Worm (Caenorhabditis elegans) whole organism, L2 larva: ENCODE measurements around the gene F44E5.2.

Experiments
- C34F6.9 ChIP-seq: fragments of 150-350 bp; optimal IDR thresholded peaks from 2 replicates; lab custom pipeline; 2014; ENCODE audit warnings: missing biosample characterization, missing genetic modification characterization
- F13H6.1 ChIP-seq: sonication (generic microtip); optimal IDR thresholded peaks from 2 replicates; lab custom pipeline; 2016; ENCODE audit warnings: missing genetic modification characterization, missing compliant biosample characterization
- R02D3.7 ChIP-seq: fragments of 150-350 bp; optimal IDR thresholded peaks from 2 replicates; lab custom pipeline; 2014; ENCODE audit warnings: missing biosample characterization, missing genetic modification characterization
- Y55F3AM.14 ChIP-seq: fragments of 200-800 bp; sonication (Bioruptor generic); optimal IDR thresholded peaks from 2 replicates; lab custom pipeline; 2018; ENCODE audit warnings: mild to moderate bottlenecking, missing genetic modification characterization, missing compliant biosample characterization
- ZK546.5 ChIP-seq: sonication (generic microtip); optimal IDR thresholded peaks from 2 replicates; lab custom pipeline; 2017; ENCODE audit warnings: missing biosample characterization, missing genetic modification characterization
- alr-1 ChIP-seq: fragments of 150-350 bp; optimal IDR thresholded peaks from 2 replicates; lab custom pipeline; 2014; ENCODE audit warnings: missing biosample characterization, missing genetic modification characterization
- ama-1 ChIP-seq: fragments of 150-350 bp; optimal IDR thresholded peaks from 2 replicates; lab custom pipeline; 2018; ENCODE audit warnings: inconsistent platforms
- blmp-1 ChIP-seq: sonication (generic microtip); optimal IDR thresholded peaks from 2 replicates; lab custom pipeline; 2017; ENCODE audit warnings: missing genetic modification characterization, mild to moderate bottlenecking, missing compliant biosample characterization, antibody characterized with exemption, moderate library complexity; ENCODE audit not compliant: insufficient read depth
- ceh-16 ChIP-seq: fragments of 150-350 bp; optimal IDR thresholded peaks from 2 replicates; lab custom pipeline; 2014; ENCODE audit warnings: missing biosample characterization, missing genetic modification characterization
- ceh-82 ChIP-seq: fragments of 150-350 bp; optimal IDR thresholded peaks from 2 replicates; lab custom pipeline; 2014; ENCODE audit warnings: missing biosample characterization, missing genetic modification characterization
- crh-2 ChIP-seq: sonication (generic microtip); optimal IDR thresholded peaks from 2 replicates; lab custom pipeline; 2017; ENCODE audit warnings: missing biosample characterization, missing genetic modification characterization
- egl-27 ChIP-seq: sonication (generic microtip); optimal IDR thresholded peaks from 3 replicates; lab custom pipeline; 2017; ENCODE audit warnings: missing biosample characterization, missing genetic modification reagents, missing genetic modification characterization
- elt-1 ChIP-seq: fragments of 150-350 bp; optimal IDR thresholded peaks from 2 replicates; lab custom pipeline; 2014; ENCODE audit warnings: missing biosample characterization, missing genetic modification characterization
- elt-3 ChIP-seq: sonication (generic microtip); optimal IDR thresholded peaks from 2 replicates; lab custom pipeline; 2017; ENCODE audit warnings: missing biosample characterization, missing genetic modification characterization
- fos-1 ChIP-seq: fragments of 150-350 bp; optimal IDR thresholded peaks from 2 replicates; lab custom pipeline; 2014; ENCODE audit warnings: missing biosample characterization, missing genetic modification characterization
- lin-11 ChIP-seq: fragments of 150-350 bp; sonication (generic microtip); optimal IDR thresholded peaks from 2 replicates; lab custom pipeline; 2014; ENCODE audit warnings: missing biosample characterization, missing genetic modification characterization, inconsistent platforms, mixed read lengths
- lin-13 ChIP-seq: fragments of 150-350 bp; optimal IDR thresholded peaks from 2 replicates; lab custom pipeline; 2014; ENCODE audit warnings: missing biosample characterization, missing genetic modification reagents, missing genetic modification characterization
- lin-39 ChIP-seq: fragments of 150-350 bp; optimal IDR thresholded peaks from 2 replicates; lab custom pipeline; 2014; ENCODE audit warnings: missing biosample characterization, missing genetic modification reagents, missing genetic modification characterization
- lsy-2 ChIP-seq, 2 experiments: fragments of 150-350 bp in 1 of 2; sonication (generic microtip) in 1 of 2; optimal IDR thresholded peaks; 2 replicates each; lab custom pipeline; 2014 to 2017; ENCODE audit warnings: missing biosample characterization in 2 of 2, missing genetic modification characterization in 2 of 2
- mab-5 ChIP-seq: fragments of 150-350 bp; optimal IDR thresholded peaks from 2 replicates; lab custom pipeline; 2014; ENCODE audit warnings: missing biosample characterization, missing genetic modification characterization
- mdl-1 ChIP-seq, 2 experiments: fragments of 150-350 bp in 1 of 2; sonication (generic microtip) in 1 of 2; optimal IDR thresholded peaks; 2 replicates each; lab custom pipeline; 2017; ENCODE audit warnings: missing biosample characterization in 2 of 2, missing genetic modification characterization in 2 of 2
- nhr-10 ChIP-seq: sonication (generic microtip); optimal IDR thresholded peaks from 2 replicates; lab custom pipeline; 2017; ENCODE audit warnings: missing biosample characterization, missing genetic modification characterization
- nhr-11 ChIP-seq: fragments of 150-350 bp; optimal IDR thresholded peaks from 2 replicates; lab custom pipeline; 2014; ENCODE audit warnings: missing biosample characterization, missing genetic modification characterization
- nhr-12 ChIP-seq: fragments of 150-350 bp; optimal IDR thresholded peaks from 2 replicates; lab custom pipeline; 2014; ENCODE audit warnings: missing biosample characterization, missing genetic modification characterization
- nhr-129 ChIP-seq: fragments of 150-350 bp; optimal IDR thresholded peaks from 2 replicates; lab custom pipeline; 2014; ENCODE audit warnings: missing biosample characterization, missing genetic modification characterization
- nhr-21 ChIP-seq: fragments of 150-350 bp; optimal IDR thresholded peaks from 2 replicates; lab custom pipeline; 2014; ENCODE audit warnings: missing biosample characterization, missing genetic modification characterization
- nhr-23 ChIP-seq: fragments of 150-350 bp; optimal IDR thresholded peaks from 2 replicates; lab custom pipeline; 2014; ENCODE audit warnings: missing biosample characterization, missing genetic modification reagents, missing genetic modification characterization
- nhr-25 ChIP-seq: fragments of 150-350 bp; sonication (generic microtip); optimal IDR thresholded peaks from 3 replicates; lab custom pipeline; 2014; ENCODE audit warnings: missing biosample characterization, missing genetic modification characterization
- nhr-6 ChIP-seq: fragments of 150-350 bp; optimal IDR thresholded peaks from 2 replicates; lab custom pipeline; 2014; ENCODE audit warnings: missing biosample characterization, missing genetic modification characterization
- nhr-77 ChIP-seq: fragments of 150-350 bp; optimal IDR thresholded peaks from 2 replicates; lab custom pipeline; 2014; ENCODE audit warnings: missing biosample characterization, missing genetic modification characterization
- peb-1 ChIP-seq: fragments of 150-350 bp; optimal IDR thresholded peaks from 2 replicates; lab custom pipeline; 2014; ENCODE audit warnings: missing biosample characterization, missing genetic modification characterization
- skn-1 ChIP-seq: sonication (generic microtip); optimal IDR thresholded peaks from 2 replicates; lab custom pipeline; 2017; ENCODE audit warnings: missing biosample characterization, missing genetic modification characterization
- sma-9 ChIP-seq, 2 experiments: fragments of 150-350 bp in 1 of 2; sonication (generic microtip) in 1 of 2; optimal IDR thresholded peaks; 2 replicates each; lab custom pipeline; 2014 to 2016; ENCODE audit warnings: missing genetic modification characterization in 2 of 2, mild to moderate bottlenecking in 1 of 2, missing biosample characterization in 1 of 2, missing compliant biosample characterization in 1 of 2, missing genetic modification reagents in 1 of 2, moderate library complexity in 1 of 2
- snpc-4 ChIP-seq: fragments of 150-350 bp; optimal IDR thresholded peaks from 2 replicates; lab custom pipeline; 2014; ENCODE audit warnings: missing biosample characterization, missing genetic modification characterization
- unc-55 ChIP-seq: fragments of 150-350 bp; sonication (generic microtip); optimal IDR thresholded peaks from 3 replicates; lab custom pipeline; 2014; ENCODE audit warnings: missing biosample characterization, missing genetic modification reagents, missing genetic modification characterization
- zag-1 ChIP-seq: fragments of 150-350 bp; optimal IDR thresholded peaks from 2 replicates; lab custom pipeline; 2014; ENCODE audit warnings: missing biosample characterization, missing genetic modification characterization
- ztf-11 ChIP-seq: sonication (generic microtip); optimal IDR thresholded peaks from 2 replicates; lab custom pipeline; 2017; ENCODE audit warnings: missing biosample characterization, missing genetic modification characterization
- ztf-4 ChIP-seq: fragments of 150-350 bp; optimal IDR thresholded peaks from 2 replicates; lab custom pipeline; 2014; ENCODE audit warnings: missing biosample characterization, missing genetic modification characterization

The F44E5.2 gene

ce11 chrII:11737347-11737746, 29.2 kb upstream of the F44E5.2 start (continued):
- TF ChIP-seq nhr-10 (tag; lab: Kevin White, UChicago) (no peak), lin-13 (GFP tag; lab: Kevin White, UChicago) (no peak), skn-1 (tag; lab: Kevin White, UChicago) (no peak), peb-1 (tag; lab: Kevin White, UChicago) (no peak), egl-27 (tag; lab: Kevin White, UChicago) (no peak), blmp-1 (tag; lab: Kevin White, UChicago) (peak; percentile 74), lsy-2 (tag; optimal IDR thresholded peaks at IDR 0.05; lab: Kevin White, UChicago) (peak in 1 of 2 experiments; percentile 46), mab-5 (tag; lab: Kevin White, UChicago) (no peak), alr-1 (tag; lab: Kevin White, UChicago) (no peak), R02D3.7 (tag; lab: Kevin White, UChicago) (no peak), ceh-82 (no peak), mdl-1 (tag; optimal IDR thresholded peaks at IDR 0.05; lab: Kevin White, UChicago) (no peak), Y55F3AM.14 (no peak), nhr-21 (tag; lab: Kevin White, UChicago) (peak; percentile 71), nhr-25 (tag; lab: Kevin White, UChicago) (peak; percentile 83), snpc-4 (tag; lab: Kevin White, UChicago) (no peak), nhr-77 (tag; lab: Kevin White, UChicago) (no peak)
- TF ChIP-seq, all 48 proteins: peak for 11

- TF ChIP-seq sma-9 (GFP tag; optimal IDR thresholded peaks at IDR 0.05; lab: Kevin White, UChicago): peak; percentile 52
- TF ChIP-seq sma-9 (tag; optimal IDR thresholded peaks at IDR 0.05; lab: Kevin White, UChicago): no peak
- TF ChIP-seq mdl-1 (tag; optimal IDR thresholded peaks at IDR 0.05; lab: Kevin White, UChicago): no peak
- peak; percentile 38 for TF ChIP-seq fos-1
Observed at ce11 chrII:11739199-11739598, 27.4 kb upstream of the F44E5.2 start, which contains the start of gene ctsa-1.2. Gene ctsa-1.2, plus strand, starts transcription at chrII:11739358.

DNA sequence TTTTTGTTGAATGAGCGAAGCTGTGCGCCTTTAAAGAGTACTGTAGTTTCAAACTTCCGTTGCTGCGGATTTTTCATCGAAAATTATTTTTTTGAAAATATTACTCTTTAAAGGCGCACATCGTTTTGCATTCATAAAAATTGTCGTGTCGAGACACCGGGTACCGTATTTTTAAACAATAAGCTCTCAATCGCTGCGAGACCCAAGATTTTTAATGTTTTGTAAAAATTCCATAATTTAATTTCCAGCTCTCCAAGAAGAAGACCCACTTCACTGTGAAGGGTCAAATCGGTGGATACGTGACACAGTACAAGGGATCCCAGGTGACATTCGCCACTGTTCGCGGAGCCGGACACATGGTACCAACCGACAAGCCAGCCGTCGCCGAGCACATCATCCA, 24.3 kb upstream of the F44E5.2 start:
- TF ChIP-seq sma-9 (GFP tag; optimal IDR thresholded peaks at IDR 0.05; lab: Kevin White, UChicago) (no peak), sma-9 (tag; optimal IDR thresholded peaks at IDR 0.05; lab: Kevin White, UChicago) (no peak), mdl-1 (tag; optimal IDR thresholded peaks at IDR 0.05; lab: Kevin White, UChicago) (no peak), ztf-4 (tag; lab: Kevin White, UChicago) (no peak), ceh-82 (no peak), lsy-2 (tag; optimal IDR thresholded peaks at IDR 0.05; lab: Kevin White, UChicago) (no peak), R02D3.7 (tag; lab: Kevin White, UChicago) (no peak), nhr-11 (tag; lab: Kevin White, UChicago) (no peak), nhr-10 (tag; lab: Kevin White, UChicago) (no peak), nhr-129 (tag; lab: Kevin White, UChicago) (no peak), nhr-6 (tag; lab: Kevin White, UChicago) (no peak), zag-1 (tag; lab: Kevin White, UChicago) (no peak), crh-2 (no peak), nhr-23 (no peak), blmp-1 (tag; lab: Kevin White, UChicago) (no peak), lin-13 (GFP tag; lab: Kevin White, UChicago) (no peak), egl-27 (tag; lab: Kevin White, UChicago) (no peak), elt-1 (tag; lab: Kevin White, UChicago) (no peak), elt-3 (tag; lab: Kevin White, UChicago) (no peak), nhr-77 (tag; lab: Kevin White, UChicago) (no peak), lin-11 (tag; lab: Kevin White, UChicago) (no peak)

DNA sequence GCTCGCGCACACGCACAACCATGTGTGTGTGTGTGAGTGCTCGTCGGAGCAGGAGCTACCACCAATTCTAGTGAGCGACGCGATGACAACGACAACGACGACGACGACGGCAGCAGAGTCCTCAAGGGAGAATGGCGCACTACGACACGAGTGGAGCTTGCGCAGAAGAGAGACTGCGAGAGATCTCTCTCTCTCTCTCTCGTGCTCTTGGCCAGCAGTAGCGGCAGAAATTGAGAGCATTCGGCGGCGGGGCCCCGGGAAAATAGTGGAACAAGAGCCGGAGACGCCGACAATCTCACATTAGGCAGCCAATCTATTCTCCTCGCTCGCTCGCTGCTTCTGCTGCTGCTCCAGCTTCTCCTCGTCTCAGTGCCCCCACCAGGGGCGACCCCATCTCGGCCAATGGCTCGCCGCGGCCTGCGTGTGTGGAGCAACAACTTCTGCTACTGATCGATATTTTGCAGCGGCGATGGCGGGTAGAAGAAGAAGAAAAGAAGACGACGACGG, 19.7 kb upstream of the F44E5.2 start:
- TF ChIP-seq nhr-12 (tag; lab: Kevin White, UChicago) (no peak), lin-13 (GFP tag; lab: Kevin White, UChicago) (peak; percentile 19), mab-5 (tag; lab: Kevin White, UChicago) (peak; percentile 33), egl-27 (tag; lab: Kevin White, UChicago) (peak; percentile 2), nhr-21 (tag; lab: Kevin White, UChicago) (peak; percentile 15), unc-55 (GFP tag; lab: Kevin White, UChicago) (peak; percentile 59), ceh-16 (tag; lab: Kevin White, UChicago) (no peak), alr-1 (tag; lab: Kevin White, UChicago) (no peak), C34F6.9 (tag; lab: Kevin White, UChicago) (peak; percentile 68), ama-1 (no peak), nhr-129 (tag; lab: Kevin White, UChicago) (peak; percentile 78), ceh-82 (peak; percentile 39), mdl-1 (tag; optimal IDR thresholded peaks at IDR 0.05; lab: Kevin White, UChicago) (peak; percentile 49 to 76), ZK546.5 (tag; lab: Kevin White, UChicago) (no peak), ztf-4 (tag; lab: Kevin White, UChicago) (peak; percentile 66), ztf-11 (tag; lab: Kevin White, UChicago) (peak; percentile 29), Y55F3AM.14 (peak; percentile 72), zag-1 (tag; lab: Kevin White, UChicago) (peak; percentile 90), lin-39 (no peak), crh-2 (peak; percentile 26), lsy-2 (tag; optimal IDR thresholded peaks at IDR 0.05; lab: Kevin White, UChicago) (peak; percentile 34 to 62), sma-9 (GFP tag; optimal IDR thresholded peaks at IDR 0.05; lab: Kevin White, UChicago) (peak; percentile 53), sma-9 (tag; optimal IDR thresholded peaks at IDR 0.05; lab: Kevin White, UChicago) (no peak), F13H6.1 (tag; lab: Kevin White, UChicago) (peak; percentile 88), lin-11 (tag; lab: Kevin White, UChicago) (peak; percentile 72), fos-1 (peak; percentile 14)
